Worm (Caenorhabditis elegans): Measurements from ENCODE around the gene F10G2.4.

ce11 chrV:7307089-7307488 is 19.9 kb upstream of the F10G2.4 start, which contains the start of gene F07G11.1:
- TF ChIP-seq efl-1 (GFP tag; optimal IDR thresholded peaks at IDR 0.05): no peak
- no peak for TF ChIP-seq ama-1 (optimal IDR thresholded peaks at IDR 0.05)
- no peak for TF ChIP-seq ama-1 (GFP tag; optimal IDR thresholded peaks at IDR 0.05)
- TF ChIP-seq nhr-90 (tag; optimal IDR thresholded peaks at IDR 0.05): no peak
- TF ChIP-seq lin-35 (GFP tag; optimal IDR thresholded peaks at IDR 0.05): no peak
- TF ChIP-seq pbrm-1 (GFP tag; IDR thresholded peaks at IDR 0.05): no peak
- no peak for TF ChIP-seq snpc-1.3 (tag; optimal IDR thresholded peaks at IDR 0.05; ENCODE audit: insufficient read depth)
- no peak for TF ChIP-seq unc-62 (GFP tag; optimal IDR thresholded peaks at IDR 0.05)
- TF ChIP-seq tlf-1 (GFP tag; optimal IDR thresholded peaks at IDR 0.05): no peak
- TF ChIP-seq nfya-1 (tag; optimal IDR thresholded peaks at IDR 0.05; ENCODE audit: borderline replicate concordance, insufficient read depth): no peak
- no peak for TF ChIP-seq madf-3 (GFP tag; IDR thresholded peaks at IDR 0.05)
- no peak for TF ChIP-seq pha-4 (tag; optimal IDR thresholded peaks at IDR 0.05)
- no peak for TF ChIP-seq cebp-1 (GFP tag; IDR thresholded peaks at IDR 0.05)
- no peak for TF ChIP-seq cebp-1 (tag; optimal IDR thresholded peaks at IDR 0.05)
- TF ChIP-seq ccch-3 (GFP tag; optimal IDR thresholded peaks at IDR 0.05): no peak
